Fruit fly (Drosophila melanogaster) whole organism, embryonic: Measurements from ENCODE around the gene CG7879.

Experiments used
- Bgb ChIP-seq: fragments of 200-800 bp; sonication (Bioruptor generic); IDR thresholded peaks from 2 replicates; pipeline ENCODE4 v1.3.6; 2022; ENCODE audit warnings: missing biosample characterization, missing genetic modification characterization; ENCODE audit not compliant: partially characterized antibody
- CG11723 ChIP-seq: fragments of 200-800 bp; sonication (Bioruptor generic); optimal IDR thresholded peaks from 2 replicates; lab custom pipeline; 2017; ENCODE audit warnings: missing biosample characterization, mild to moderate bottlenecking, missing genetic modification characterization
- CG12071 ChIP-seq: fragments of 200-800 bp; sonication (Bioruptor generic); optimal IDR thresholded peaks from 3 replicates; lab custom pipeline; 2018; ENCODE audit warnings: missing biosample characterization, mild to moderate bottlenecking, missing genetic modification characterization
- CG12744 ChIP-seq: fragments of 200-800 bp; sonication (Bioruptor generic); optimal IDR thresholded peaks from 2 replicates; lab custom pipeline; 2016; ENCODE audit warnings: missing biosample characterization, missing genetic modification characterization
- CG12769 ChIP-seq: fragments of 200-800 bp; sonication (Bioruptor generic); optimal IDR thresholded peaks from 2 replicates; lab custom pipeline; 2019; ENCODE audit warnings: missing biosample characterization, mild to moderate bottlenecking, missing genetic modification characterization, moderate library complexity
- CG13287 ChIP-seq: fragments of 200-800 bp; sonication (Bioruptor generic); IDR thresholded peaks from 2 replicates; pipeline ENCODE4 v1.3.6; 2022; ENCODE audit warnings: missing biosample characterization, missing genetic modification characterization; ENCODE audit not compliant: partially characterized antibody
- CG14965 ChIP-seq: fragments of 200-800 bp; sonication (Bioruptor generic); optimal IDR thresholded peaks from 2 replicates; lab custom pipeline; 2016; ENCODE audit warnings: missing biosample characterization, missing genetic modification characterization, borderline replicate concordance
- CG15073 ChIP-seq: fragments of 200-800 bp; sonication (Bioruptor generic); optimal IDR thresholded peaks from 2 replicates; lab custom pipeline; 2016; ENCODE audit warnings: missing biosample characterization, missing genetic modification characterization
- CG18599 ChIP-seq: fragments of 200-800 bp; sonication (Bioruptor generic); optimal IDR thresholded peaks from 3 replicates; lab custom pipeline; 2017; ENCODE audit warnings: missing biosample characterization, missing genetic modification characterization, mild to moderate bottlenecking, moderate library complexity, missing genetic modification reagents
- CG30403 ChIP-seq: fragments of 200-800 bp; sonication (Bioruptor generic); optimal IDR thresholded peaks from 3 replicates; lab custom pipeline; 2016; ENCODE audit warnings: missing biosample characterization, missing genetic modification characterization
- CG31224 ChIP-seq: fragments of 200-800 bp; sonication (Bioruptor generic); IDR thresholded peaks from 2 replicates; pipeline ENCODE4 v1.3.6; 2022; ENCODE audit warnings: missing biosample characterization, missing genetic modification characterization
- CG4707 ChIP-seq: fragments of 200-800 bp; sonication (Bioruptor generic); optimal IDR thresholded peaks from 2 replicates; lab custom pipeline; 2018; ENCODE audit warnings: missing biosample characterization, mild to moderate bottlenecking, missing genetic modification characterization, moderate library complexity
- CG6175 ChIP-seq: fragments of 200-800 bp; sonication (Bioruptor generic); IDR thresholded peaks from 3 replicates; pipeline ENCODE4 v1.3.6; 2022; ENCODE audit warnings: missing biosample characterization, missing genetic modification characterization
- CG6791 ChIP-seq: fragments of 200-800 bp; sonication (Bioruptor generic); IDR thresholded peaks from 3 replicates; pipeline ENCODE4 v1.3.6; 2022; ENCODE audit warnings: missing biosample characterization, missing genetic modification characterization; ENCODE audit not compliant: partially characterized antibody
- CG9797 ChIP-seq: fragments of 200-800 bp; sonication (Bioruptor generic); optimal IDR thresholded peaks from 3 replicates; lab custom pipeline; 2018; ENCODE audit warnings: missing biosample characterization, mild to moderate bottlenecking, missing genetic modification characterization
- Dek ChIP-seq: fragments of 200-800 bp; sonication (Bioruptor generic); optimal IDR thresholded peaks from 3 replicates; lab custom pipeline; 2019; ENCODE audit warnings: missing biosample characterization, mild to moderate bottlenecking, missing genetic modification characterization, moderate library complexity
- Fer1 ChIP-seq: fragments of 200-800 bp; sonication (Bioruptor generic); optimal IDR thresholded peaks from 2 replicates; lab custom pipeline; 2017; ENCODE audit warnings: missing biosample characterization, mild to moderate bottlenecking, missing genetic modification characterization
- Fer3 ChIP-seq: fragments of 200-800 bp; sonication (Bioruptor generic); optimal IDR thresholded peaks from 2 replicates; lab custom pipeline; 2018; ENCODE audit warnings: missing biosample characterization, mild to moderate bottlenecking, missing genetic modification characterization, moderate library complexity
- Gsc ChIP-seq: fragments of 200-800 bp; sonication (Bioruptor generic); IDR thresholded peaks from 2 replicates; pipeline ENCODE4 v1.3.6; 2022; ENCODE audit warnings: missing biosample characterization, missing genetic modification characterization
- Lpt ChIP-seq: fragments of >200 bp; optimal IDR thresholded peaks from 2 replicates; lab custom pipeline; 2018; ENCODE audit warnings: missing biosample characterization, missing genetic modification characterization
- MBD-R2 ChIP-seq: fragments of 200-800 bp; sonication (Bioruptor generic); IDR thresholded peaks from 2 replicates; pipeline ENCODE4 v1.3.6; 2022; ENCODE audit warnings: missing biosample characterization, missing genetic modification characterization
- Oaz ChIP-seq: fragments of 200-800 bp; sonication (Bioruptor generic); IDR thresholded peaks from 2 replicates; pipeline ENCODE4 v1.3.6; 2022; ENCODE audit warnings: missing biosample characterization, missing genetic modification characterization
- Oli ChIP-seq: fragments of 200-800 bp; sonication (Bioruptor generic); optimal IDR thresholded peaks from 2 replicates; lab custom pipeline; 2018; ENCODE audit warnings: missing biosample characterization, mild to moderate bottlenecking, missing genetic modification characterization, moderate library complexity
- Sry-β ChIP-seq: fragments of 200-800 bp; sonication (Bioruptor generic); optimal IDR thresholded peaks from 2 replicates; lab custom pipeline; 2018; ENCODE audit warnings: missing biosample characterization, mild to moderate bottlenecking, missing genetic modification characterization, moderate library complexity
- Xrp1 ChIP-seq: fragments of 200-800 bp; sonication (Bioruptor generic); IDR thresholded peaks from 2 replicates; pipeline ENCODE4 v1.3.6; 2022; ENCODE audit warnings: missing biosample characterization, missing genetic modification characterization
- YL-1 ChIP-seq: fragments of 200-800 bp; sonication (Bioruptor generic); optimal IDR thresholded peaks from 3 replicates; lab custom pipeline; 2017; ENCODE audit warnings: missing biosample characterization, mild to moderate bottlenecking, missing genetic modification characterization
- ash1 ChIP-seq: fragments of 200-800 bp; sonication (Bioruptor generic); optimal IDR thresholded peaks from 2 replicates; lab custom pipeline; 2018; ENCODE audit warnings: missing biosample characterization, mild to moderate bottlenecking, missing genetic modification characterization
- bigmax ChIP-seq: fragments of 200-800 bp; sonication (Bioruptor generic); optimal IDR thresholded peaks from 2 replicates; lab custom pipeline; 2018; ENCODE audit warnings: missing biosample characterization, mild to moderate bottlenecking, missing genetic modification characterization
- btn ChIP-seq: fragments of 200-800 bp; sonication (Bioruptor generic); optimal IDR thresholded peaks from 2 replicates; lab custom pipeline; 2016; ENCODE audit warnings: missing biosample characterization, missing genetic modification characterization
- crol ChIP-seq: fragments of 200-800 bp; sonication (Bioruptor generic); IDR thresholded peaks from 2 replicates; pipeline ENCODE4 v1.3.6; 2022; ENCODE audit warnings: missing biosample characterization, missing genetic modification characterization
- dmrt11E ChIP-seq: fragments of 200-800 bp; sonication (Bioruptor generic); optimal IDR thresholded peaks from 3 replicates; lab custom pipeline; 2018; ENCODE audit warnings: missing biosample characterization, mild to moderate bottlenecking, missing genetic modification characterization, moderate library complexity
- exex ChIP-seq: fragments of 200-800 bp; sonication (Bioruptor generic); optimal IDR thresholded peaks from 4 replicates; lab custom pipeline; 2018; ENCODE audit warnings: missing biosample characterization, mild to moderate bottlenecking, missing genetic modification characterization, moderate library complexity
- eyg ChIP-seq: fragments of 200-800 bp; sonication (Bioruptor generic); optimal IDR thresholded peaks from 3 replicates; lab custom pipeline; 2016; ENCODE audit warnings: missing biosample characterization, missing genetic modification characterization
- gt ChIP-seq: fragments of 200-800 bp; sonication (Bioruptor generic); IDR thresholded peaks from 2 replicates; pipeline ENCODE4 v1.3.6; 2022; ENCODE audit warnings: missing biosample characterization, missing genetic modification characterization
- ind ChIP-seq: fragments of 200-800 bp; sonication (Bioruptor generic); optimal IDR thresholded peaks from 3 replicates; lab custom pipeline; 2016; ENCODE audit warnings: missing biosample characterization, missing genetic modification characterization
- inv ChIP-seq: fragments of 200-800 bp; sonication (Bioruptor generic); IDR thresholded peaks from 2 replicates; pipeline ENCODE4 v1.3.6; 2022; ENCODE audit warnings: missing biosample characterization, missing genetic modification characterization; ENCODE audit not compliant: partially characterized antibody
- jigr1 ChIP-seq: fragments of 200-800 bp; sonication (Bioruptor generic); IDR thresholded peaks from 3 replicates; pipeline ENCODE4 v1.3.6; 2022; ENCODE audit warnings: missing biosample characterization, missing genetic modification characterization
- ken ChIP-seq: fragments of 200-800 bp; sonication (Bioruptor generic); IDR thresholded peaks from 3 replicates; pipeline ENCODE4 v1.3.6; 2022; ENCODE audit warnings: missing biosample characterization, missing genetic modification characterization
- lab ChIP-seq: fragments of 200-800 bp; sonication (Bioruptor generic); optimal IDR thresholded peaks from 3 replicates; lab custom pipeline; 2017; ENCODE audit warnings: missing biosample characterization, missing genetic modification characterization, mild to moderate bottlenecking, moderate library complexity, missing genetic modification reagents
- lilli ChIP-seq: fragments of 200-800 bp; sonication (Bioruptor generic); optimal IDR thresholded peaks from 3 replicates; lab custom pipeline; 2016; ENCODE audit warnings: missing biosample characterization, missing genetic modification characterization
- lmd ChIP-seq: fragments of 200-800 bp; sonication (Bioruptor generic); IDR thresholded peaks from 2 replicates; pipeline ENCODE4 v1.3.6; 2022; ENCODE audit warnings: missing biosample characterization, missing genetic modification characterization
- luna ChIP-seq: fragments of 200-800 bp; sonication (Bioruptor generic); optimal IDR thresholded peaks from 2 replicates; lab custom pipeline; 2016; ENCODE audit warnings: missing biosample characterization, missing genetic modification characterization
- onecut ChIP-seq: fragments of 200-800 bp; sonication (Bioruptor generic); IDR thresholded peaks from 2 replicates; pipeline ENCODE4 v1.3.6; 2022; ENCODE audit warnings: missing biosample characterization, missing genetic modification characterization
- ranshi ChIP-seq: fragments of 200-800 bp; sonication (Bioruptor generic); IDR thresholded peaks from 2 replicates; pipeline ENCODE4 v1.3.6; 2022; ENCODE audit warnings: missing biosample characterization, missing genetic modification characterization
- rib ChIP-seq: fragments of 200-800 bp; sonication (Bioruptor generic); IDR thresholded peaks from 2 replicates; pipeline ENCODE4 v1.3.6; 2022; ENCODE audit warnings: missing biosample characterization, missing genetic modification characterization
- schlank ChIP-seq: fragments of 200-800 bp; sonication (Bioruptor generic); optimal IDR thresholded peaks from 2 replicates; lab custom pipeline; 2018; ENCODE audit warnings: missing biosample characterization, mild to moderate bottlenecking, missing genetic modification characterization
- sens-2 ChIP-seq: fragments of 200-800 bp; sonication (Bioruptor generic); IDR thresholded peaks from 2 replicates; pipeline ENCODE4 v1.3.6; 2022; ENCODE audit warnings: missing biosample characterization, missing genetic modification characterization
- tgo ChIP-seq: fragments of 200-800 bp; sonication (Bioruptor generic); IDR thresholded peaks from 3 replicates; pipeline ENCODE4 v1.3.6; 2022; ENCODE audit warnings: missing biosample characterization, missing genetic modification characterization
- trh ChIP-seq: fragments of 200-800 bp; sonication (Bioruptor generic); optimal IDR thresholded peaks from 2 replicates; lab custom pipeline; 2016; ENCODE audit warnings: missing biosample characterization, missing genetic modification characterization
- ttk ChIP-seq: fragments of 200-800 bp; sonication (Bioruptor generic); IDR thresholded peaks from 2 replicates; pipeline ENCODE4 v2.1.2; 2022; ENCODE audit warnings: missing biosample characterization, missing genetic modification characterization

The CG7879 gene

dm6 chr3L:1558178-1558788, 10.1 kb downstream of the CG7879 start, which contains the start of the genes Pex10 and CG12099 (continued):
- TF ChIP-seq onecut (GFP tag; lab: Robert Waterston, UW) (peak; percentile 75), CG18599 (GFP tag; lab: Kevin White, UChicago) (peak; percentile 89), lab (GFP tag; lab: Kevin White, UChicago) (peak; percentile 91), Dek (tag; lab: Kevin White, UChicago) (peak; percentile 85), Oaz (GFP tag; lab: Robert Waterston, UW) (peak; percentile 75), CG14965 (GFP tag; lab: Kevin White, UChicago) (no peak), luna (GFP tag; lab: Kevin White, UChicago) (no peak), Xrp1 (GFP tag; lab: Robert Waterston, UW) (peak; percentile 93), CG31224 (GFP tag; lab: Robert Waterston, UW) (peak; percentile 80; the same call in 1 of the 2 replicates), CG13287 (GFP tag; lab: Robert Waterston, UW) (peak; percentile 95), Fer1 (GFP tag; lab: Kevin White, UChicago) (peak; percentile 80), eyg (no peak), trh (GFP tag; lab: Kevin White, UChicago) (peak; percentile 72), Bgb (peak; percentile 89), lilli (peak; percentile 88), Gsc (GFP tag; lab: Robert Waterston, UW) (peak; percentile 68), Fer3 (tag; lab: Kevin White, UChicago) (peak; percentile 86), YL-1 (GFP tag; lab: Kevin White, UChicago) (peak; percentile 99), CG11723 (peak; percentile 66), ttk (peak; percentile 83), ash1 (GFP tag; lab: Kevin White, UChicago) (no peak), Sry-β (GFP tag; lab: Kevin White, UChicago) (peak; percentile 64), gt (peak; percentile 73), Lpt (no peak), CG30403 (peak; percentile 96), CG12744 (GFP tag; lab: Kevin White, UChicago) (peak; percentile 28), CG15073 (GFP tag; lab: Kevin White, UChicago) (peak; percentile 48), ind (GFP tag; lab: Kevin White, UChicago) (peak; percentile 91), exex (tag; lab: Kevin White, UChicago) (no peak), CG4707 (GFP tag; lab: Kevin White, UChicago) (peak; percentile 45), schlank (tag; lab: Kevin White, UChicago) (peak; percentile 74), CG12769 (no peak), tgo (peak; percentile 93), lmd (peak; percentile 94), rib (GFP tag; lab: Robert Waterston, UW) (peak; percentile 85), ken (peak; percentile 93), MBD-R2 (GFP tag; lab: Robert Waterston, UW) (peak; percentile 92), CG12071 (GFP tag; lab: Kevin White, UChicago) (peak; percentile 10), btn (GFP tag; lab: Kevin White, UChicago) (no peak), inv (peak; percentile 90), CG6175 (peak; percentile 84), crol (GFP tag; lab: Robert Waterston, UW) (0 out of 2 replicates have a peak, but pooled peaks have one; percentile 32), bigmax (GFP tag; lab: Kevin White, UChicago) (no peak), sens-2 (GFP tag; lab: Robert Waterston, UW) (peak; percentile 86), Oli (tag; lab: Kevin White, UChicago) (peak; percentile 73), ranshi (GFP tag; lab: Robert Waterston, UW) (peak; percentile 91), CG6791 (GFP tag; lab: Robert Waterston, UW) (peak; percentile 86), dmrt11E (tag; lab: Kevin White, UChicago) (peak; percentile 87), jigr1 (GFP tag; lab: Robert Waterston, UW) (peak; percentile 80), CG9797 (GFP tag; lab: Kevin White, UChicago) (peak; percentile 58)
